Fruit fly (Drosophila melanogaster) whole organism, embryonic: Measurements from ENCODE around the gene barr.

Experiments used
- Ada2b ChIP-seq: fragments of 200-800 bp; sonication (Bioruptor generic); IDR thresholded peaks from 2 replicates; pipeline ENCODE4 v1.3.6; 2022; ENCODE audit warnings: missing biosample characterization, missing genetic modification characterization
- Atf3 ChIP-seq: fragments of 200-800 bp; sonication (Bioruptor generic); optimal IDR thresholded peaks from 3 replicates; lab custom pipeline; 2016; ENCODE audit warnings: missing biosample characterization, missing genetic modification characterization
- CG10321 ChIP-seq: fragments of 200-800 bp; sonication (Bioruptor generic); IDR thresholded peaks from 2 replicates; pipeline ENCODE4 v1.3.6; 2022; ENCODE audit warnings: missing biosample characterization, missing genetic modification characterization
- CG10979 ChIP-seq: fragments of 200-800 bp; sonication (Bioruptor generic); optimal IDR thresholded peaks from 2 replicates; lab custom pipeline; 2018; ENCODE audit warnings: missing biosample characterization, mild to moderate bottlenecking, missing genetic modification characterization, moderate library complexity
- CG11398 ChIP-seq: fragments of 200-800 bp; sonication (Bioruptor generic); optimal IDR thresholded peaks from 2 replicates; lab custom pipeline; 2016; ENCODE audit warnings: missing biosample characterization, missing genetic modification characterization
- CG12219 ChIP-seq: fragments of 200-800 bp; sonication (Bioruptor generic); optimal IDR thresholded peaks from 3 replicates; lab custom pipeline; 2018; ENCODE audit warnings: missing biosample characterization, mild to moderate bottlenecking, missing genetic modification characterization
- CG12744 ChIP-seq: fragments of 200-800 bp; sonication (Bioruptor generic); optimal IDR thresholded peaks from 2 replicates; lab custom pipeline; 2016; ENCODE audit warnings: missing biosample characterization, missing genetic modification characterization
- CG12942 ChIP-seq: fragments of 200-800 bp; sonication (Bioruptor generic); optimal IDR thresholded peaks from 3 replicates; lab custom pipeline; 2016; ENCODE audit warnings: missing biosample characterization, missing genetic modification characterization
- CG13775 ChIP-seq: fragments of 200-800 bp; sonication (Bioruptor generic); optimal IDR thresholded peaks from 3 replicates; lab custom pipeline; 2017; ENCODE audit warnings: missing biosample characterization, mild to moderate bottlenecking, missing genetic modification characterization
- CG14050 ChIP-seq: fragments of 200-800 bp; sonication (Bioruptor generic); IDR thresholded peaks from 3 replicates; pipeline ENCODE4 v1.3.6; 2022; ENCODE audit warnings: missing biosample characterization, missing genetic modification characterization
- CG14710 ChIP-seq: fragments of 200-800 bp; sonication (Bioruptor generic); optimal IDR thresholded peaks from 3 replicates; lab custom pipeline; 2019; ENCODE audit warnings: missing biosample characterization, mild to moderate bottlenecking, missing genetic modification characterization, moderate library complexity
- CG1529 ChIP-seq: fragments of 200-800 bp; sonication (Bioruptor generic); optimal IDR thresholded peaks from 3 replicates; lab custom pipeline; 2018; ENCODE audit warnings: missing biosample characterization, missing genetic modification characterization
- CG18619 ChIP-seq: fragments of 200-800 bp; sonication (Bioruptor generic); optimal IDR thresholded peaks from 3 replicates; lab custom pipeline; 2017; ENCODE audit warnings: missing biosample characterization, mild to moderate bottlenecking, missing genetic modification characterization
- CG30020 ChIP-seq: fragments of 200-800 bp; optimal IDR thresholded peaks from 2 replicates; lab custom pipeline; 2019; ENCODE audit warnings: missing biosample characterization, mild to moderate bottlenecking, missing genetic modification characterization, moderate library complexity
- CG30431 ChIP-seq: fragments of 200-800 bp; sonication (Bioruptor generic); optimal IDR thresholded peaks from 2 replicates; lab custom pipeline; 2017; ENCODE audit warnings: missing biosample characterization, missing genetic modification characterization
- CG31224 ChIP-seq: fragments of 200-800 bp; sonication (Bioruptor generic); IDR thresholded peaks from 2 replicates; pipeline ENCODE4 v1.3.6; 2022; ENCODE audit warnings: missing biosample characterization, missing genetic modification characterization
- CG3281 ChIP-seq: fragments of 200-800 bp; sonication (Bioruptor generic); optimal IDR thresholded peaks from 3 replicates; lab custom pipeline; 2017; ENCODE audit warnings: missing biosample characterization, mild to moderate bottlenecking, missing genetic modification characterization
- CG3847 ChIP-seq: fragments of 200-800 bp; sonication (Bioruptor generic); IDR thresholded peaks from 2 replicates; pipeline ENCODE4 v1.3.6; 2022; ENCODE audit warnings: missing biosample characterization, missing genetic modification characterization
- CG4707 ChIP-seq: fragments of 200-800 bp; sonication (Bioruptor generic); optimal IDR thresholded peaks from 2 replicates; lab custom pipeline; 2018; ENCODE audit warnings: missing biosample characterization, mild to moderate bottlenecking, missing genetic modification characterization, moderate library complexity
- CG4730 ChIP-seq: fragments of 200-800 bp; sonication (Bioruptor generic); IDR thresholded peaks from 2 replicates; pipeline ENCODE4 v1.3.6; 2022; ENCODE audit warnings: missing biosample characterization, missing genetic modification characterization
- CG4854 ChIP-seq: fragments of 200-800 bp; sonication (Bioruptor generic); optimal IDR thresholded peaks from 2 replicates; lab custom pipeline; 2016; ENCODE audit warnings: missing biosample characterization, missing genetic modification characterization, inconsistent platforms
- CG5180 ChIP-seq: fragments of 200-800 bp; sonication (Bioruptor generic); optimal IDR thresholded peaks from 3 replicates; lab custom pipeline; 2017; ENCODE audit warnings: missing biosample characterization, missing genetic modification characterization, mild to moderate bottlenecking, moderate library complexity, missing genetic modification reagents
- CG5953 ChIP-seq: fragments of 200-800 bp; sonication (Bioruptor generic); IDR thresholded peaks from 2 replicates; pipeline ENCODE4 v1.3.6; 2022; ENCODE audit warnings: missing biosample characterization, missing genetic modification characterization
- CG8281 ChIP-seq: fragments of 200-800 bp; sonication (Bioruptor generic); optimal IDR thresholded peaks from 2 replicates; lab custom pipeline; 2018; ENCODE audit warnings: missing biosample characterization, mild to moderate bottlenecking, missing genetic modification characterization, moderate library complexity
- CG8478 ChIP-seq: fragments of >200 bp; optimal IDR thresholded peaks from 2 replicates; lab custom pipeline; 2018
- CG9727 ChIP-seq: fragments of 200-800 bp; sonication (Bioruptor generic); optimal IDR thresholded peaks from 3 replicates; lab custom pipeline; 2017; ENCODE audit warnings: missing biosample characterization, mild to moderate bottlenecking, missing genetic modification characterization
- Dip2 ChIP-seq: fragments of 200-800 bp; sonication (Bioruptor generic); IDR thresholded peaks from 2 replicates; pipeline ENCODE4 v1.3.6; 2022; ENCODE audit warnings: missing biosample characterization, missing genetic modification characterization
- Dll ChIP-seq: fragments of 200-800 bp; sonication (Bioruptor generic); IDR thresholded peaks from 4 replicates; pipeline ENCODE4 v1.3.6; 2022; ENCODE audit warnings: missing biosample characterization, missing genetic modification characterization; ENCODE audit not compliant: partially characterized antibody
- GATAe ChIP-seq: fragments of 200-800 bp; sonication (Bioruptor generic); conservative IDR thresholded peaks from 2 replicates; pipeline ENCODE4 v1.3.6; 2022; ENCODE audit warnings: missing biosample characterization, missing genetic modification characterization
- HLH4C ChIP-seq: fragments of 200-800 bp; sonication (Bioruptor generic); IDR thresholded peaks from 3 replicates; pipeline ENCODE4 v1.3.6; 2022; ENCODE audit warnings: missing biosample characterization, missing genetic modification characterization; ENCODE audit not compliant: partially characterized antibody
- Hmx ChIP-seq: fragments of 200-800 bp; sonication (Bioruptor generic); optimal IDR thresholded peaks from 2 replicates; lab custom pipeline; 2016; ENCODE audit warnings: missing biosample characterization, missing genetic modification characterization
- Lhr ChIP-seq: fragments of 200-800 bp; sonication (Bioruptor generic); optimal IDR thresholded peaks from 3 replicates; lab custom pipeline; 2017; ENCODE audit warnings: mild to moderate bottlenecking, missing biosample characterization, missing genetic modification reagents, missing genetic modification characterization
- MBD-R2 ChIP-seq: fragments of 200-800 bp; sonication (Bioruptor generic); IDR thresholded peaks from 2 replicates; pipeline ENCODE4 v1.3.6; 2022; ENCODE audit warnings: missing biosample characterization, missing genetic modification characterization
- Rx ChIP-seq: fragments of 200-800 bp; sonication (Bioruptor generic); IDR thresholded peaks from 2 replicates; pipeline ENCODE4 v1.3.6; 2022; ENCODE audit warnings: missing biosample characterization, missing genetic modification characterization
- Scr ChIP-seq: fragments of 200-800 bp; sonication (Bioruptor generic); IDR thresholded peaks from 2 replicates; pipeline ENCODE4 v1.3.6; 2022; ENCODE audit warnings: missing biosample characterization, missing genetic modification characterization; ENCODE audit not compliant: partially characterized antibody
- Six4 ChIP-seq: fragments of 200-800 bp; sonication (Bioruptor generic); optimal IDR thresholded peaks from 2 replicates; lab custom pipeline; 2016; ENCODE audit warnings: missing biosample characterization, missing genetic modification characterization
- Stat92E ChIP-seq, 3 experiments: fragments of >200 bp in 2 of 3; fragments of 200-800 bp in 1 of 3; sonication (Bioruptor generic) in 1 of 3; optimal IDR thresholded peaks; 2 replicates each; lab custom pipeline; 2017 to 2019; ENCODE audit warnings: missing biosample characterization in 3 of 3, missing genetic modification characterization in 3 of 3, mild to moderate bottlenecking in 1 of 3, moderate library complexity in 1 of 3
- ab ChIP-seq: fragments of 200-800 bp; sonication (Bioruptor generic); optimal IDR thresholded peaks from 2 replicates; lab custom pipeline; 2016; ENCODE audit warnings: missing biosample characterization, missing genetic modification characterization
- ara ChIP-seq: fragments of 200-800 bp; sonication (Bioruptor generic); IDR thresholded peaks from 2 replicates; pipeline ENCODE4 v1.3.6; 2022; ENCODE audit warnings: missing biosample characterization, missing genetic modification characterization
- ase ChIP-seq: fragments of 200-800 bp; sonication (Bioruptor generic); IDR thresholded peaks from 3 replicates; pipeline ENCODE4 v1.3.6; 2022; ENCODE audit warnings: missing biosample characterization, missing genetic modification characterization
- chm ChIP-seq: fragments of 200-800 bp; sonication (Bioruptor generic); IDR thresholded peaks from 2 replicates; pipeline ENCODE4 v1.3.6; 2022; ENCODE audit warnings: missing biosample characterization, missing genetic modification characterization
- org-1 ChIP-seq: fragments of 200-800 bp; sonication (Bioruptor generic); optimal IDR thresholded peaks from 2 replicates; lab custom pipeline; 2017; ENCODE audit warnings: missing biosample characterization, missing genetic modification characterization
- peb ChIP-seq: fragments of 200-800 bp; sonication (Bioruptor generic); IDR thresholded peaks from 2 replicates; pipeline ENCODE4 v1.3.6; 2022; ENCODE audit warnings: missing biosample characterization, missing genetic modification characterization
- prd ChIP-seq, 3 experiments: fragments of >200 bp in 2 of 3; fragments of 200-800 bp in 1 of 3; sonication (Bioruptor generic) in 1 of 3; optimal IDR thresholded peaks in 2 of 3; IDR thresholded peaks in 1 of 3; 2 replicates in 2 of 3; 3 replicates in 1 of 3; pipeline versions ENCODE4 v1.3.6 to Lab custom; 2017 to 2022; ENCODE audit warnings: missing biosample characterization in 1 of 3, missing genetic modification characterization in 1 of 3
- salm ChIP-seq: fragments of 200-800 bp; sonication (Bioruptor generic); optimal IDR thresholded peaks from 2 replicates; lab custom pipeline; 2018; ENCODE audit warnings: missing biosample characterization, mild to moderate bottlenecking, missing genetic modification characterization
- scrt ChIP-seq: fragments of 200-800 bp; sonication (Bioruptor generic); optimal IDR thresholded peaks from 2 replicates; lab custom pipeline; 2018; ENCODE audit warnings: missing biosample characterization, mild to moderate bottlenecking, missing genetic modification characterization, moderate library complexity
- sisA ChIP-seq: fragments of 200-800 bp; sonication (Bioruptor generic); IDR thresholded peaks from 2 replicates; pipeline ENCODE4 v1.3.6; 2022; ENCODE audit warnings: missing biosample characterization, missing genetic modification characterization
- wdn ChIP-seq: fragments of 200-800 bp; sonication (Bioruptor generic); IDR thresholded peaks from 2 replicates; pipeline ENCODE4 v1.3.6; 2022; ENCODE audit warnings: missing biosample characterization, missing genetic modification characterization
- z ChIP-seq: fragments of 200-800 bp; sonication (Bioruptor generic); IDR thresholded peaks from 3 replicates; pipeline ENCODE4 v1.3.6; 2022; ENCODE audit warnings: missing biosample characterization, missing genetic modification characterization
- zen2 ChIP-seq: fragments of 200-800 bp; sonication (Bioruptor generic); IDR thresholded peaks from 3 replicates; pipeline ENCODE4 v1.3.6; 2022; ENCODE audit warnings: missing biosample characterization, missing genetic modification characterization; ENCODE audit not compliant: partially characterized antibody

barr gene

dm6 chr2L:20075234-20075803 lies 14.1 kb upstream of the barr start, which contains the start of the genes pr and neb (continued):
- TF ChIP-seq Dll (GFP tag; lab: Robert Waterston, UW) (peak; percentile 65; the same call in 2 of the 4 replicates), CG13775 (GFP tag; lab: Kevin White, UChicago) (peak; percentile 47), peb (GFP tag; lab: Robert Waterston, UW) (no peak), chm (GFP tag; lab: Robert Waterston, UW) (peak; percentile 48; the same call in 1 of the 2 replicates), GATAe (GFP tag; lab: Robert Waterston, UW) (no peak), HLH4C (GFP tag; lab: Robert Waterston, UW) (peak; percentile 64), CG12744 (no peak), Six4 (no peak), wdn (GFP tag; lab: Robert Waterston, UW) (peak; percentile 77; the same call in 1 of the 2 replicates), CG4707 (GFP tag; lab: Kevin White, UChicago) (no peak), sisA (GFP tag; lab: Robert Waterston, UW) (peak; percentile 59), CG10979 (tag; lab: Kevin White, UChicago) (peak; percentile 3), Hmx (GFP tag; lab: Kevin White, UChicago) (no peak), Scr (GFP tag; lab: Robert Waterston, UW) (peak; percentile 52; the same call in 1 of the 2 replicates), Atf3 (GFP tag; lab: Kevin White, UChicago) (no peak), org-1 (no peak), z (no peak), ab (GFP tag; lab: Kevin White, UChicago) (no peak), MBD-R2 (peak; percentile 74), ase (GFP tag; lab: Robert Waterston, UW) (0 out of 3 replicates have a peak, but pooled peaks have one; percentile 25), CG3281 (no peak), CG31224 (GFP tag; lab: Robert Waterston, UW) (no peak), ara (no peak), CG11398 (GFP tag; lab: Kevin White, UChicago) (no peak), CG8281 (tag; lab: Kevin White, UChicago) (no peak), CG14050 (GFP tag; lab: Robert Waterston, UW) (peak; percentile 63; the same call in 2 of the 3 replicates), Stat92E (GFP tag; optimal IDR thresholded peaks at IDR 0.05; lab: Kevin White, UChicago) (peak in 1 of 3 experiments; percentile 3), CG30020 (tag; lab: Kevin White, UChicago) (peak; percentile 45), scrt (no peak), CG5953 (GFP tag; lab: Robert Waterston, UW) (peak; percentile 58; the same call in 1 of the 2 replicates), Rx (no peak), CG4730 (GFP tag; lab: Robert Waterston, UW) (no peak), CG9727 (GFP tag; lab: Kevin White, UChicago) (peak; percentile 68), zen2 (0 out of 3 replicates have a peak, but pooled peaks have one; percentile 38), prd (optimal IDR thresholded peaks at IDR 0.05; lab: Kevin White, UChicago) (no peak), prd (GFP tag; IDR thresholded peaks at IDR 0.05; lab: Robert Waterston, UW) (no peak), CG30431 (GFP tag; lab: Kevin White, UChicago) (peak; percentile 24), salm (tag; lab: Kevin White, UChicago) (no peak), CG10321 (GFP tag; lab: Robert Waterston, UW) (peak; percentile 9; the same call in 1 of the 2 replicates), CG3847 (GFP tag; lab: Robert Waterston, UW) (peak; percentile 81), Lhr (GFP tag; lab: Kevin White, UChicago) (peak; percentile 73), CG14710 (tag; lab: Kevin White, UChicago) (peak; percentile 69), Dip2 (GFP tag; lab: Robert Waterston, UW) (no peak), CG12219 (no peak), CG5180 (GFP tag; lab: Kevin White, UChicago) (no peak), CG4854 (GFP tag; lab: Kevin White, UChicago) (peak; percentile 57), CG8478 (lab: Kevin White, UChicago) (no peak), CG12942 (GFP tag; lab: Kevin White, UChicago) (peak; percentile 51), CG18619 (GFP tag; lab: Kevin White, UChicago) (peak; percentile 36), CG1529 (GFP tag; lab: Kevin White, UChicago) (no peak), Ada2b (GFP tag; lab: Robert Waterston, UW) (peak; percentile 77)
